Worm (Caenorhabditis elegans) whole organism, midembryonic: ENCODE results near the gene aat-1.

Experiments
- flt-1 ChIP-seq: fragments of 200-800 bp; sonication (Bioruptor generic); IDR thresholded peaks from 2 replicates; pipeline ENCODE4 v1.3.6; 2022; ENCODE audit warnings: missing genetic modification characterization, missing compliant biosample characterization
- klf-2 ChIP-seq: fragments of 200-800 bp; sonication (Bioruptor generic); conservative IDR thresholded peaks from 2 replicates; pipeline ENCODE4 v1.3.6; 2022; ENCODE audit warnings: missing genetic modification reagents, missing genetic modification characterization, missing compliant biosample characterization
- ref-1 ChIP-seq: fragments of 200-800 bp; sonication (Bioruptor generic); conservative IDR thresholded peaks from 2 replicates; pipeline ENCODE4 v1.3.6; 2022; ENCODE audit warnings: missing genetic modification reagents, missing genetic modification characterization, missing compliant biosample characterization

DNA sequence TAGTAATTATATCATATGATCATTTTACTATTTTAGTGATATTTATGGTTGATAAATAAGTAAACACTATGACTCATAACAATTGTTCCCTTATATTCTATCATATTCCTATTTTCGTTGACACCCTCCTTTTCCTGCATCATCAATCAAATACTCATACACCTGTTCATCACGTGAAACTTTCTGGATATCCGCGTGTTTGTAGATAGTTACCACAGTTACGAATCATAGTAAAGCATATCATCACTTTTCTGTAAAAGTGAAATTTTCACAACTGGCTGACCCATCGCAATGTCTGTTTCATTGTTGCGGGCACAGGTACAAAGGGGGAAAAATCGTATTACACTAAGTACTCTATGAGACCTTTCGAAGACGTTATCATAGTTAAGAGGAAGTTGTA, 32.4 kb upstream of the aat-1 start:
- TF ChIP-seq flt-1, result no peak
- no peak for TF ChIP-seq klf-2 (GFP tag; lab: Robert Waterston, UW)
- TF ChIP-seq ref-1 (GFP tag; lab: Robert Waterston, UW), result no peak
